Worm (Caenorhabditis elegans) whole organism, early embryonic: ENCODE results near the gene F08G12.11.

Experiments
- B0310.2 ChIP-seq: sonication (generic microtip); optimal IDR thresholded peaks from 2 replicates; lab custom pipeline; 2016; ENCODE audit warnings: mild to moderate bottlenecking, missing genetic modification characterization, missing compliant biosample characterization
- F13C5.2 ChIP-seq: sonication (generic microtip); optimal IDR thresholded peaks from 2 replicates; lab custom pipeline; 2017; ENCODE audit warnings: mild to moderate bottlenecking, missing genetic modification characterization, inconsistent platforms, missing compliant biosample characterization
- aly-1 ChIP-seq: sonication (generic microtip); optimal IDR thresholded peaks from 2 replicates; lab custom pipeline; 2016; ENCODE audit warnings: missing genetic modification characterization, missing compliant biosample characterization
- ama-1 ChIP-seq: fragments of 150-350 bp; optimal IDR thresholded peaks from 2 replicates; lab custom pipeline; 2014
- ceh-13 ChIP-seq: fragments of 200-800 bp; sonication (Bioruptor generic); optimal IDR thresholded peaks from 2 replicates; lab custom pipeline; 2018; ENCODE audit warnings: mild to moderate bottlenecking, missing genetic modification characterization, missing compliant biosample characterization
- ceh-36 ChIP-seq: sonication (generic microtip); optimal IDR thresholded peaks from 2 replicates; lab custom pipeline; 2016; ENCODE audit warnings: missing genetic modification characterization, inconsistent platforms, missing compliant biosample characterization
- ets-7 ChIP-seq: sonication (generic microtip); optimal IDR thresholded peaks from 2 replicates; lab custom pipeline; 2016; ENCODE audit warnings: missing genotype, missing genetic modification characterization, missing compliant biosample characterization
- flt-1 ChIP-seq: fragments of 200-800 bp; sonication (Bioruptor generic); IDR thresholded peaks from 2 replicates; pipeline ENCODE4 v1.3.6; 2022; ENCODE audit warnings: missing genetic modification characterization, missing compliant biosample characterization
- hmbx-1 ChIP-seq: sonication (generic microtip); optimal IDR thresholded peaks from 2 replicates; lab custom pipeline; 2016; ENCODE audit warnings: mild to moderate bottlenecking, missing genetic modification characterization, missing compliant biosample characterization
- hmg-4 ChIP-seq: fragments of 200-800 bp; sonication (Bioruptor generic); optimal IDR thresholded peaks from 2 replicates; lab custom pipeline; 2018; ENCODE audit warnings: mild to moderate bottlenecking, missing genetic modification characterization, missing compliant biosample characterization
- hnd-1 ChIP-seq: sonication (generic microtip); optimal IDR thresholded peaks from 2 replicates; lab custom pipeline; 2016; ENCODE audit warnings: missing genetic modification characterization, missing compliant biosample characterization
- pes-1 ChIP-seq: fragments of 200-800 bp; sonication (Bioruptor generic); IDR thresholded peaks from 2 replicates; pipeline ENCODE4 v1.3.6; 2022; ENCODE audit warnings: missing genetic modification reagents, missing genetic modification characterization, missing compliant biosample characterization
- scrt-1 ChIP-seq: fragments of 200-800 bp; sonication (Bioruptor generic); IDR thresholded peaks from 2 replicates; pipeline ENCODE4 v1.3.6; 2022; ENCODE audit warnings: missing genetic modification characterization, missing compliant biosample characterization
- sea-1 ChIP-seq: fragments of 200-800 bp; sonication (Bioruptor generic); conservative IDR thresholded peaks from 2 replicates; pipeline ENCODE4 v1.3.6; 2022; ENCODE audit warnings: missing genetic modification characterization, missing compliant biosample characterization
- tbx-11 ChIP-seq: fragments of 200-800 bp; sonication (Bioruptor generic); IDR thresholded peaks from 2 replicates; pipeline ENCODE4 v1.3.6; 2022; ENCODE audit warnings: missing genetic modification characterization, missing compliant biosample characterization
- tbx-37 ChIP-seq: fragments of 200-800 bp; sonication (Bioruptor generic); conservative IDR thresholded peaks from 2 replicates; pipeline ENCODE4 v1.3.6; 2022; ENCODE audit warnings: missing genetic modification reagents, missing genetic modification characterization, missing compliant biosample characterization
- tra-4 ChIP-seq: sonication (generic microtip); optimal IDR thresholded peaks from 2 replicates; lab custom pipeline; 2017; ENCODE audit warnings: missing genetic modification characterization, missing compliant biosample characterization

F08G12.11 gene

DNA sequence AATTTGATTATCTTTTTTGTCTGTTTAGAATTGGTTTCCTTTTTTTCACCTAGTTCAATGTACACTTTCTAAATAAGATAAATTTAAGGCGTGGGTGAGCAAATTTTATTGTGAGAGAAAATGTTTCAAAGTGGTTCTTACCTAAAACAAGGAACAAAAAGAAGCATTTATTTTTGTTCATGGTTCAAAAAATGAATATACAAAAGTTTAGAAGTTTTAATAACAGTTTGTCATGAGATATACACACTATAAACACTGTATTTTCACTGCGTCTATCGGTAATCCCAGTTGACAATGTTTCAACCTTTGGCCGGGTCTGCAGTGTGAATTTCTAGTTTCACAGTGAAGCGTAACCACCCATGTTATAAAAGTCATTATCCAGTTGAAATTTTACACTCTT, at the start of gene F08G12.11:
Gene F08G12.11, minus strand, starts transcription at position 181 of the 400 bp plus-strand sequence.
- TF ChIP-seq tra-4 (tag; lab: Kevin White, UChicago) (no peak), tbx-11 (GFP tag; lab: Robert Waterston, UW) (no peak), tbx-37 (no peak), ets-7 (tag; lab: Kevin White, UChicago) (no peak), scrt-1 (no peak), hnd-1 (tag; lab: Kevin White, UChicago) (no peak), hmg-4 (GFP tag; lab: Kevin White, UChicago) (no peak), sea-1 (GFP tag; lab: Robert Waterston, UW) (no peak), ceh-36 (no peak), pes-1 (GFP tag; lab: Robert Waterston, UW) (no peak), flt-1 (GFP tag; lab: Robert Waterston, UW) (no peak), ceh-13 (no peak), F13C5.2 (tag; lab: Kevin White, UChicago) (no peak), hmbx-1 (no peak), ama-1 (lab: Kevin White, UChicago) (no peak), B0310.2 (tag; lab: Kevin White, UChicago) (no peak), aly-1 (no peak)

DNA sequence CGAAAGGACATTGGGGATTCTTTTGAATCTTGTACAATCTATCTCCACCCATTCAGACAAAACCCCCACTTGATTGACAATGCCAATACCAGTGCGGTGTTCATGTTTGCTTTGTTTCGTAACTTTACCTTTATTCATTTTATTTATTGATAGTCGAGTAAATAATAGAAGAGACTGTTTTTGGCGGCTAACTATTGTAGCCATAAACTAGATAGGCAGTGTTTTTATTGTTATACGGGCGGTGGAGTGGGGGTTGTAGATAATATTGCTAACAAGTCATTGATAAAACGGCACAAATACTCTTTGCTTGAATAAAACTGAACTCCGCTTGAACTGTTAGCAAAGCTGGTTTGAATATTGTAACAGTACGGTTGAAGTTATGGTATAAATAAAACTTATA, 49.5 kb upstream of the F08G12.11 start:
- TF ChIP-seq B0310.2 (tag; lab: Kevin White, UChicago): no peak
- no peak for TF ChIP-seq aly-1
- TF ChIP-seq tbx-11 (GFP tag; lab: Robert Waterston, UW): no peak
- TF ChIP-seq F13C5.2 (tag; lab: Kevin White, UChicago): no peak
- no peak for TF ChIP-seq hmg-4 (GFP tag; lab: Kevin White, UChicago)
- TF ChIP-seq tbx-37: no peak
- TF ChIP-seq tra-4 (tag; lab: Kevin White, UChicago): no peak
- TF ChIP-seq scrt-1: no peak
- TF ChIP-seq flt-1 (GFP tag; lab: Robert Waterston, UW): no peak
- TF ChIP-seq hnd-1 (tag; lab: Kevin White, UChicago): no peak

ce11 chrX:11357516-11357915, 42.1 kb upstream of the F08G12.11 start, which contains the start of gene pgp-4:
TSS of gene pgp-4 (plus strand) at chrX:11357816.
- no peak for TF ChIP-seq hnd-1 (tag; lab: Kevin White, UChicago)
- TF ChIP-seq hmbx-1: no peak
- no peak for TF ChIP-seq ceh-13
- TF ChIP-seq ceh-36: no peak
- TF ChIP-seq ets-7 (tag; lab: Kevin White, UChicago): no peak
- no peak for TF ChIP-seq sea-1 (GFP tag; lab: Robert Waterston, UW)
- no peak for TF ChIP-seq B0310.2 (tag; lab: Kevin White, UChicago)
- no peak for TF ChIP-seq flt-1 (GFP tag; lab: Robert Waterston, UW)
- no peak for TF ChIP-seq tbx-37
- no peak for TF ChIP-seq tbx-11 (GFP tag; lab: Robert Waterston, UW)
- no peak for TF ChIP-seq F13C5.2 (tag; lab: Kevin White, UChicago)
- TF ChIP-seq hmg-4 (GFP tag; lab: Kevin White, UChicago): no peak
- no peak for TF ChIP-seq tra-4 (tag; lab: Kevin White, UChicago)
- no peak for TF ChIP-seq aly-1
- TF ChIP-seq scrt-1: no peak
- no peak for TF ChIP-seq pes-1 (GFP tag; lab: Robert Waterston, UW)
- TF ChIP-seq ama-1 (lab: Kevin White, UChicago): no peak

- no peak for TF ChIP-seq ama-1 (lab: Kevin White, UChicago)
- TF ChIP-seq pes-1 (GFP tag; lab: Robert Waterston, UW): no peak
- no peak for TF ChIP-seq tbx-37
- no peak for TF ChIP-seq ets-7 (tag; lab: Kevin White, UChicago)
- no peak for TF ChIP-seq flt-1 (GFP tag; lab: Robert Waterston, UW)
- no peak for TF ChIP-seq aly-1
- TF ChIP-seq F13C5.2 (tag; lab: Kevin White, UChicago): no peak
- TF ChIP-seq tra-4 (tag; lab: Kevin White, UChicago): no peak
- TF ChIP-seq sea-1 (GFP tag; lab: Robert Waterston, UW): no peak
- TF ChIP-seq B0310.2 (tag; lab: Kevin White, UChicago): no peak
- no peak for TF ChIP-seq ceh-13
These were observed 40.5 kb upstream of the F08G12.11 start for ce11 chrX:11355856-11356255.

- TF ChIP-seq sea-1 (GFP tag; lab: Robert Waterston, UW) (no peak), tbx-37 (no peak), flt-1 (GFP tag; lab: Robert Waterston, UW) (no peak), ama-1 (lab: Kevin White, UChicago) (no peak)
These were observed 36.5 kb upstream of the F08G12.11 start, which contains the start of gene pgp-3 for ce11 chrX:11351856-11352255. TSS of gene pgp-3 (plus strand) at chrX:11352156.

ce11 chrX:11351288-11351687, 35.9 kb upstream of the F08G12.11 start:
- TF ChIP-seq flt-1 (GFP tag; lab: Robert Waterston, UW) (no peak), hmg-4 (GFP tag; lab: Kevin White, UChicago) (no peak), ama-1 (lab: Kevin White, UChicago) (no peak), tra-4 (tag; lab: Kevin White, UChicago) (no peak), hnd-1 (tag; lab: Kevin White, UChicago) (no peak), tbx-37 (no peak), tbx-11 (GFP tag; lab: Robert Waterston, UW) (no peak), hmbx-1 (no peak), ets-7 (tag; lab: Kevin White, UChicago) (no peak), B0310.2 (tag; lab: Kevin White, UChicago) (no peak), F13C5.2 (tag; lab: Kevin White, UChicago) (no peak), scrt-1 (no peak), ceh-13 (no peak), aly-1 (no peak), pes-1 (GFP tag; lab: Robert Waterston, UW) (no peak), sea-1 (GFP tag; lab: Robert Waterston, UW) (no peak), ceh-36 (no peak)

- TF ChIP-seq aly-1 (no peak), tbx-37 (no peak)
These were observed 30.8 kb upstream of the F08G12.11 start, which contains the start of gene oct-2 for ce11 chrX:11346155-11346554. TSS of gene oct-2 (plus strand) at chrX:11346455.

DNA sequence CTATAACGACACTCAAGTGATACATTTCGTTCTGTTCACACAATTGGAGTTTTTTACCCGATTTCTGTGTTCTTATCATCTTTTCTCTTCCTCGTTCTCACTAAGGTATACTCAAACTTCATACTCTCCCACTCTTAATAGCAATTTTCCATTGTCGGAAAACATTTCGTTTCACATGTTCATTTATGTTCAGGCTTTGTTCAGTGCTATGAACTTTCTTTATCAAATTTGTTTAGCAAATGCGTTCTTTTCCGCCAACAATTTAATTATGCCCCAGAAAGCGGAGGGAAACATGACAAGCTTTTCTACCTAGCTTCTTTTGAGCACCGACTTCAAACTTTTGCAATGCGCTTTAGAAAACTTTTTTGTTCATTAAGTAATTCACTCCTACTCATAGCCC, 30.1 kb upstream of the F08G12.11 start:
- TF ChIP-seq sea-1 (GFP tag; lab: Robert Waterston, UW) (no peak), B0310.2 (tag; lab: Kevin White, UChicago) (no peak)
